Worm (Caenorhabditis elegans): ENCODE measurements around the gene slc-17.2.

Gene slc-17.2

DNA sequence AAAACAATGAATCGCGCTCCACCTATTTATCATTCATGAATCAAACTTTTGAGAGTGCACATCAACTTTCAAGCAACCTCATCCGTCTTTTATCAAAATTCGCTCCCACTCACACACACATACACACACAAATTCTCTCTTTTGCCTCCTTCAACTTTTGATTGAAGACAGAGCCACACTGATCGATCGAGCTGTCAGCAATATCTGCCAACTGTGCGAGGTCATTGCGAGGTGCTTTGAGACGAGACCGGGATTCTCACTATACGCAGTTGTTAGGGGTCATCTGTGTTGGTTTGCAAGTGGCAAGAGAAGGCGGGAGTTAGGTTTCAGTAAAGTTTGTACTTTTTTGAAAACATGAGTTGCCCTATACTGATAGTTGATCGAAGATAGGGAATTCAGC lies 43.8 kb downstream of the slc-17.2 start:
- peak in 1 of 2 experiments; percentile 9 for TF ChIP-seq lsy-2 (tag; optimal IDR thresholded peaks at IDR 0.05)
- TF ChIP-seq ceh-88 (GFP tag; IDR thresholded peaks at IDR 0.05) = no peak
- TF ChIP-seq ets-5 (GFP tag; IDR thresholded peaks at IDR 0.05) = no peak
- TF ChIP-seq C16A3.4 (tag; optimal IDR thresholded peaks at IDR 0.05) = no peak
- TF ChIP-seq efl-1 (optimal IDR thresholded peaks at IDR 0.05) = no peak
- no peak for TF ChIP-seq efl-1 (GFP tag; optimal IDR thresholded peaks at IDR 0.05 in 1 of 2)
- TF ChIP-seq nhr-20 (tag; optimal IDR thresholded peaks at IDR 0.05) = no peak
- peak; percentile 64 for TF ChIP-seq rnt-1 (tag; optimal IDR thresholded peaks at IDR 0.05)
- peak; percentile 0 for TF ChIP-seq snu-23 (GFP tag; optimal IDR thresholded peaks at IDR 0.05)
- TF ChIP-seq nhr-71 (tag; optimal IDR thresholded peaks at IDR 0.05) = peak; percentile 26
- TF ChIP-seq skn-1 (tag; optimal IDR thresholded peaks at IDR 0.05) = no peak
- TF ChIP-seq ztf-4 (tag; optimal IDR thresholded peaks at IDR 0.05) = no peak
- TF ChIP-seq zip-4 (GFP tag; optimal IDR thresholded peaks at IDR 0.05) = no peak
- peak; percentile 51 for TF ChIP-seq lin-14 (GFP tag; optimal IDR thresholded peaks at IDR 0.05)
- no peak for TF ChIP-seq C34B4.2 (tag; optimal IDR thresholded peaks at IDR 0.05)
- TF ChIP-seq nhr-237 (tag; optimal IDR thresholded peaks at IDR 0.05) = no peak
- TF ChIP-seq pag-3 (tag; optimal IDR thresholded peaks at IDR 0.05; ENCODE audit: borderline replicate concordance, insufficient read depth) = peak; percentile 73

DNA sequence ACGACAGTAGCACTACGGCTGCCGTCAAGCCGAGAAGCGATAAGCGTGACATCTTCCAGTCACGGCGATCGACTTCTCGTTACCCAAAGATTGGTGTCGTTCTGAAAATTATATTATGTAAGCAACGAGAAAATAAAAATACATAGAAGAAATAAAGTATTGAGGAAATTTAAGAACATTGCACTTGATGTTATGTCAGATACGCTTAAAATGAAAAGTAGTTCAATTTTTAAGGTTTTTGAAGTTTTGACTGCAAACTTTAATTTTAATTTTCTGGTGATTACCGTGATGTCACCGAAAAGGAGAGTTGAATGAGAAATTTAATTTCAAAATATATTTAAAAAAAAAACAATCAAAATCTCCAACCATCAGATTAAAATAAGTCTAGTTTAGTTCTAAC lies 45.6 kb downstream of the slc-17.2 start, which contains the start of gene emb-9:
emb-9 (minus strand) TSS at position 101 of the 400 bp plus-strand sequence.
- no peak for TF ChIP-seq nhr-90 (tag; optimal IDR thresholded peaks at IDR 0.05; ENCODE audit: poor library complexity)
- no peak for TF ChIP-seq ceh-82 (tag; optimal IDR thresholded peaks at IDR 0.05)
- no peak for TF ChIP-seq ztf-11 (tag; optimal IDR thresholded peaks at IDR 0.05)
- no peak for TF ChIP-seq lir-3 (tag; optimal IDR thresholded peaks at IDR 0.05; ENCODE audit: poor library complexity)
- TF ChIP-seq lin-39 (tag; optimal IDR thresholded peaks at IDR 0.05) = no peak
- TF ChIP-seq egl-27 (tag; optimal IDR thresholded peaks at IDR 0.05) = no peak
- TF ChIP-seq dsc-1 (tag; optimal IDR thresholded peaks at IDR 0.05) = no peak
- no peak for TF ChIP-seq fkh-4 (tag; optimal IDR thresholded peaks at IDR 0.05; ENCODE audit: borderline replicate concordance)
- no peak for TF ChIP-seq isw-1 (GFP tag; IDR thresholded peaks at IDR 0.05)
- TF ChIP-seq fos-1 (tag; optimal IDR thresholded peaks at IDR 0.05) = no peak
- TF ChIP-seq pax-3 (tag; optimal IDR thresholded peaks at IDR 0.05) = no peak
- TF ChIP-seq sptf-1 (tag; optimal IDR thresholded peaks at IDR 0.05) = no peak
- TF ChIP-seq lin-15B (tag; optimal IDR thresholded peaks at IDR 0.05) = no peak

DNA sequence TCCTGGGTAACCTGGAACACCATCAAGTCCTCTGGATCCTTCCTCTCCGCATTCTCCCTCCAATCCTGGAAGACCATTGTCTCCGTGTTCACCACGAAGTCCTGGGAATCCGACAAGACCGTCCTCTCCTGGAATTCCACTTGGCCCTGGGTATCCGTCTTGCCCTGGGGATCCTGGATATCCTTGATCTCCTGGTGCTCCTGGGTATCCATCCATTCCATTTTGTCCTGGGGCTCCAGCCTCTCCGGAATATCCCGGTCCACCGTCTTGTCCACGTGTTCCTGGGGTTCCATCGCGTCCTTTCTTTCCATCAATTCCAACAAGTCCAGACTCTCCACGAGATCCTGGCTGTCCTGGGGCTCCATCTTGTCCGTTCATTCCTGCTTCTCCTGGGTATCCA lies 49.9 kb downstream of the slc-17.2 start:
- TF ChIP-seq lin-39 (tag; optimal IDR thresholded peaks at IDR 0.05) = no peak
- no peak for TF ChIP-seq ces-1 (GFP tag; optimal IDR thresholded peaks at IDR 0.05)
- no peak for TF ChIP-seq sox-4 (tag; optimal IDR thresholded peaks at IDR 0.05)
- TF ChIP-seq mef-2 (tag; optimal IDR thresholded peaks at IDR 0.05) = no peak
- TF ChIP-seq alr-1 (tag; optimal IDR thresholded peaks at IDR 0.05; ENCODE audit: borderline replicate concordance) = no peak
- TF ChIP-seq skn-1 (tag; optimal IDR thresholded peaks at IDR 0.05) = no peak
- no peak for TF ChIP-seq xbp-1 (tag; optimal IDR thresholded peaks at IDR 0.05)
- no peak for TF ChIP-seq ama-1 (optimal IDR thresholded peaks at IDR 0.05)
- no peak for TF ChIP-seq pqm-1 (tag; optimal IDR thresholded peaks at IDR 0.05)
- no peak for TF ChIP-seq ceh-90 (tag; optimal IDR thresholded peaks at IDR 0.05)
- TF ChIP-seq C34B4.2 (tag; optimal IDR thresholded peaks at IDR 0.05) = no peak
- TF ChIP-seq unc-86 (tag; optimal IDR thresholded peaks at IDR 0.05) = no peak
- TF ChIP-seq nhr-77 (tag; optimal IDR thresholded peaks at IDR 0.05) = no peak
- TF ChIP-seq egl-27 (tag; optimal IDR thresholded peaks at IDR 0.05) = no peak
- no peak for TF ChIP-seq fkh-4 (tag; optimal IDR thresholded peaks at IDR 0.05; ENCODE audit: borderline replicate concordance)
- TF ChIP-seq dpl-1 (GFP tag; optimal IDR thresholded peaks at IDR 0.05) = no peak
- no peak for TF ChIP-seq fkh-10 (GFP tag; optimal IDR thresholded peaks at IDR 0.05)
